Worm (Caenorhabditis elegans): ENCODE results near the gene B0034.4.

B0034.4 gene

DNA sequence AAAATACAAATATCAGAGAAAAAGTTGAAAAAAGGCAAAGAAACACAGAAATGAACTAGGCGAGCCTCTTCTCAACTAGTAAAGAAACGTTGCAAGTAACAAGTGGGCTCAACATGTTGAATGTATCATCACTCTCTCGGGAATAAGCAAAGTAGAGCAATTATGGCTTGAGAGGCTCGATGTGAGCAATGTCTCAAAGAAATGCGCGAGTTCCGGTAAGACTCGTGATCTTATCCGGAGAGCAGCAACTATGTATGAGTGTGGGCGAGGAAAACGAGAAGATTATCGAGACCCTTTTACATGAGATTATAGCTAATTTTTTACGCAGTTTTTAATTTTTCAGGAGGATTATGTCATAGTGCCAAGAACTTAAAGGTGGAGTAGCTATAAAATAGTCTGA is 17.1 kb downstream of the B0034.4 start:
- peak; percentile 57 for TF ChIP-seq nhr-47 (tag; optimal IDR thresholded peaks at IDR 0.05)
- TF ChIP-seq dsc-1 (tag; optimal IDR thresholded peaks at IDR 0.05): peak; percentile 73
- no peak for TF ChIP-seq unc-98 (GFP tag; IDR thresholded peaks at IDR 0.05)
- TF ChIP-seq ceh-8 (GFP tag; optimal IDR thresholded peaks at IDR 0.05): peak; percentile 28
- TF ChIP-seq fkh-8 (tag; optimal IDR thresholded peaks at IDR 0.05): peak; percentile 38
- no peak for TF ChIP-seq ces-1 (GFP tag; optimal IDR thresholded peaks at IDR 0.05)
- TF ChIP-seq unc-86 (tag; optimal IDR thresholded peaks at IDR 0.05): peak; percentile 28
- no peak for TF ChIP-seq skn-1 (tag; optimal IDR thresholded peaks at IDR 0.05)
- TF ChIP-seq swsn-7 (tag; optimal IDR thresholded peaks at IDR 0.05): peak; percentile 11
- TF ChIP-seq isw-1 (GFP tag; IDR thresholded peaks at IDR 0.05): no peak
- peak in 1 of 2 experiments; percentile 27 for TF ChIP-seq lsy-2 (tag; optimal IDR thresholded peaks at IDR 0.05)
- peak; percentile 64 for TF ChIP-seq lin-14 (GFP tag; optimal IDR thresholded peaks at IDR 0.05)
- TF ChIP-seq vab-15 (tag; optimal IDR thresholded peaks at IDR 0.05): no peak

DNA sequence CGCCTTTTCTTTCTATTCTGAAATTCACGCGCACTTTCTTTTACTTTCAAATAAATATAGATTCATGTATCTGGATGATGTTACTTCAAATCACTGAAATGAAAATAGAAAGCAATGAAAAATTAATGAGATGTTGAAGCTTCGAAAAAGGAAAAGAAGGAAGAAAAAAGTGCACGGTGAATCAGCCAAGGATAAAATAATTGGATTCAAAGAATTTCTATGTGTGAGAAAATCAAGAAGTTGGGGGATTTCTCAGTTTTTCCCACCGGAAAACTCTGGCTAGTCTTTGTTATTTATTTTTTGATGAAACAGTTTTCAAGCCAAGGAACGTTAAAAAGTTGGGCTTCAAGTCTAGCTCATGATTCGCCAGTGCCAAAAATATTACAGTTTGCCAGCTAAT is 17.6 kb downstream of the B0034.4 start:
- TF ChIP-seq nhr-71 (tag; optimal IDR thresholded peaks at IDR 0.05): peak; percentile 6
- TF ChIP-seq egl-13 (tag; optimal IDR thresholded peaks at IDR 0.05): peak; percentile 22
- TF ChIP-seq F16B12.6 (tag; optimal IDR thresholded peaks at IDR 0.05): no peak
- peak; percentile 20 for TF ChIP-seq dsc-1 (tag; optimal IDR thresholded peaks at IDR 0.05)
- no peak for TF ChIP-seq C16A3.4 (tag; optimal IDR thresholded peaks at IDR 0.05)
- TF ChIP-seq sptf-1 (tag; optimal IDR thresholded peaks at IDR 0.05): no peak

DNA sequence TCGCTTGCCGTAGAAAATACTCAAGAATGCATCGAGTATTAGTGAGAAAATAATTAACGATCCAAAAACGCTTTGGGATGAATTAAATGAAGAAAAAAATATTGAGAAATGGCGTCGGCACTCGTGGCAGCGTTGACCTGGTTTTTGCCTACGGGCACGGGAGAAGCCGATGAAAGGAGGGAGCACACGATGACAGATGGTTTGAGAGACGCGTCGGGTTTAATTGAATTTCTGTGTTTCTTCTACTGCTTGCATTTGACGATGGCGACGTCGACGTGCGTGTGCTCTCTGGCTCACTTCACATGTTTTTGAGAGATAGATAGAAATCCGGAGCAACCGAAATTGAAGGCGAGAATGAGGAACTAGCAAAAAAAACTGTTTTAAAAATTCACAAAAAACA is 18.7 kb downstream of the B0034.4 start:
- no peak for TF ChIP-seq zip-4 (GFP tag; optimal IDR thresholded peaks at IDR 0.05)
- TF ChIP-seq nhr-77 (tag; optimal IDR thresholded peaks at IDR 0.05): no peak
- no peak for TF ChIP-seq Y116A8C.19 (tag; optimal IDR thresholded peaks at IDR 0.05; ENCODE audit: borderline replicate concordance)
- TF ChIP-seq hlh-4 (tag; optimal IDR thresholded peaks at IDR 0.05): no peak
- TF ChIP-seq ceh-90 (tag; optimal IDR thresholded peaks at IDR 0.05): no peak
- no peak for TF ChIP-seq fkh-8 (tag; optimal IDR thresholded peaks at IDR 0.05)
- no peak for TF ChIP-seq hlh-17 (GFP tag; optimal IDR thresholded peaks at IDR 0.05; ENCODE audit: borderline replicate concordance)
- TF ChIP-seq dsc-1 (tag; optimal IDR thresholded peaks at IDR 0.05): peak; percentile 72
- TF ChIP-seq nhr-47 (tag; optimal IDR thresholded peaks at IDR 0.05): peak; percentile 28
- TF ChIP-seq snu-23 (GFP tag; optimal IDR thresholded peaks at IDR 0.05): no peak
- peak; percentile 31 for TF ChIP-seq ceh-63 (GFP tag; optimal IDR thresholded peaks at IDR 0.05)
- TF ChIP-seq lin-14 (GFP tag; optimal IDR thresholded peaks at IDR 0.05): peak; percentile 55
- no peak for TF ChIP-seq nhr-20 (tag; optimal IDR thresholded peaks at IDR 0.05)
- TF ChIP-seq fkh-10 (GFP tag; optimal IDR thresholded peaks at IDR 0.05): peak; percentile 13
- TF ChIP-seq grh-1 (GFP tag; IDR thresholded peaks at IDR 0.05): no peak

DNA sequence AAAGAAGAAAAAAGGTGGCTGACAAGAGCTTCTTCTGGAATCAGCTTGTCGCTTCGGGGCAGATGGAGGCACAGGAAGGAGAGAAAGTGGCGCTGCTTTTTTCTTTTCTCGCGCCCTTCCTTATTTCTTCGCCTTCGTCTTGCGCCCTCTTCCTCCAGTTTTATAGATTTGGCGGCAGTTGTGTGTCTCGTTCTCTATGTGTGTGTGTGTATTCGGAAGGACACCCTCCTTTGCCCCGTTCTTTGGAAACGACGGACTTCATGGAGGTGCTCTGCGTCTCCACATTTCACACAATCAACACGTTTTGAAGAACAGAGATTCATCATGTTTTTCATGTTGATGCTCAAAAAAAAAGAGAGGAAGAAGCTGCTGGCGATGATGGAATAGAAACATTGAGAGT is 20.6 kb downstream of the B0034.4 start:
- peak; percentile 21 for TF ChIP-seq fkh-10 (GFP tag; optimal IDR thresholded peaks at IDR 0.05)
- TF ChIP-seq grh-1 (GFP tag; IDR thresholded peaks at IDR 0.05): no peak
- peak; percentile 84 for TF ChIP-seq lin-14 (GFP tag; optimal IDR thresholded peaks at IDR 0.05)
- TF ChIP-seq sup-37 (GFP tag; optimal IDR thresholded peaks at IDR 0.05): no peak
- no peak for TF ChIP-seq unc-62 (GFP tag; optimal IDR thresholded peaks at IDR 0.05)
- peak; percentile 38 for TF ChIP-seq fkh-8 (tag; optimal IDR thresholded peaks at IDR 0.05)
- TF ChIP-seq irx-1 (tag; optimal IDR thresholded peaks at IDR 0.05): no peak
- peak in 1 of 2 experiments; percentile 3 for TF ChIP-seq lsy-2 (tag; optimal IDR thresholded peaks at IDR 0.05)
- no peak for TF ChIP-seq mab-9 (GFP tag; IDR thresholded peaks at IDR 0.05)
- no peak for TF ChIP-seq nhr-47 (tag; optimal IDR thresholded peaks at IDR 0.05)
- TF ChIP-seq nhr-71 (tag; optimal IDR thresholded peaks at IDR 0.05): peak; percentile 8
- TF ChIP-seq nhr-237 (tag; optimal IDR thresholded peaks at IDR 0.05): no peak
- TF ChIP-seq dsc-1 (tag; optimal IDR thresholded peaks at IDR 0.05): peak; percentile 27
- peak in 1 of 3 experiments; percentile 20 for TF ChIP-seq ceh-82 (tag; optimal IDR thresholded peaks at IDR 0.05)

Measured in whole organism, L1 larva.